Fruit fly (Drosophila melanogaster): ENCODE results near the gene CG34334.

dm6 chrX:22838405-22838804 is 34.2 kb upstream of the CG34334 start:
- TF ChIP-seq CTCF (optimal IDR thresholded peaks at IDR 0.05), result no peak
- no peak for TF ChIP-seq CG8478 (optimal IDR thresholded peaks at IDR 0.05)

Measured in S2 (cell line).